Worm (Caenorhabditis elegans): ENCODE data around the gene tbx-2.

ce11 chrIII:5119063-5119462 is 17.0 kb downstream of the tbx-2 start:
- no peak for TF ChIP-seq ztf-29 (GFP tag; IDR thresholded peaks at IDR 0.05)
- TF ChIP-seq klf-2 (GFP tag; conservative IDR thresholded peaks at IDR 0.05): no peak

Measured in whole organism, midembryonic.